Fruit fly (Drosophila melanogaster) whole organism: ENCODE data around the gene CG14717.

Experiments
- CG8478 ChIP-seq: fragments of >200 bp; optimal IDR thresholded peaks from 2 replicates; lab custom pipeline; 2018; ENCODE audit warnings: inconsistent platforms
- Dll ChIP-seq: fragments of >200 bp; optimal IDR thresholded peaks from 2 replicates; lab custom pipeline; 2017
- EcR ChIP-seq, 2 experiments: fragments of >200 bp; optimal IDR thresholded peaks; 2 replicates each; lab custom pipeline; 2017; ENCODE audit warnings: missing biosample characterization in 2 of 2, missing genetic modification characterization in 2 of 2, missing genetic modification reagents in 2 of 2
- pan ChIP-seq: fragments of >200 bp; optimal IDR thresholded peaks from 2 replicates; lab custom pipeline; 2017
- psq ChIP-seq: fragments of >200 bp; optimal IDR thresholded peaks from 2 replicates; lab custom pipeline; 2017
- usp ChIP-seq: fragments of >200 bp; optimal IDR thresholded peaks from 2 replicates; lab custom pipeline; 2017; ENCODE audit warnings: missing biosample characterization, missing genetic modification characterization, mixed read lengths

Gene CG14717

dm6 chr3R:11721593-11721992 is 25.3 kb downstream of the CG14717 start, which contains the start of gene CG12594:
CG12594 (plus strand) TSS chr3R:11721734.
- TF ChIP-seq psq (lab: Kevin White, UChicago), result no peak
- TF ChIP-seq pan (lab: Kevin White, UChicago), result no peak
- no peak for TF ChIP-seq usp
- TF ChIP-seq EcR (GFP tag; optimal IDR thresholded peaks at IDR 0.05; lab: Kevin White, UChicago), result no peak
- TF ChIP-seq CG8478 (lab: Kevin White, UChicago), result no peak
- no peak for TF ChIP-seq Dll (lab: Kevin White, UChicago)

DNA sequence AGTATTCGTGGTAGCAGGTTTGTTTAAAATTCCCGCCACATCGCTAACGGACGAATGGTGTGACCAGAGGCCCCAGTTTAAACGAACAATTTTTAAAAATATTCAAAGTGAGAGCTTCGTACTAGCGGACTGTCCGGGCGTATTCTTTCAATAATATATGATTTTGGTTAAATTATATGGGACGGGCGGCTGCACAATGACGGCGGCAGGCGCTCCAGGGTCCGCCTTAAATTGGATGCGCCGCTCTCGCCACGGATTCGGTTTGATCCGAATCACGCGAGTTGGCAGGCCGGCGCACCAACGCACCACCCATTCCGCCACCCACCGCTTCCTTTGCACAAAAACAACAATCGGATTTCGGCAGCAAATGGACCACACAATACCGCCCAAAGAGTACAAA is 39.0 kb downstream of the CG14717 start, which contains the start of gene CG14721:
Gene CG14721, plus strand, starts transcription at position 111 of the 400 bp plus-strand sequence.
- TF ChIP-seq psq (lab: Kevin White, UChicago) (no peak), Dll (lab: Kevin White, UChicago) (no peak), CG8478 (lab: Kevin White, UChicago) (no peak), pan (lab: Kevin White, UChicago) (no peak), usp (no peak), EcR (GFP tag; optimal IDR thresholded peaks at IDR 0.05; lab: Kevin White, UChicago) (no peak)

dm6 chr3R:11741730-11742203 is 45.5 kb downstream of the CG14717 start, which contains the start of the genes Blm and CG14722:
Blm (minus strand) TSS chr3R:11741783.
CG14722 (plus strand) TSS chr3R:11741890.
- TF ChIP-seq usp, result no peak
- no peak for TF ChIP-seq psq (lab: Kevin White, UChicago)
- no peak for TF ChIP-seq CG8478 (lab: Kevin White, UChicago)
- no peak for TF ChIP-seq pan (lab: Kevin White, UChicago)
- no peak for TF ChIP-seq Dll (lab: Kevin White, UChicago)
- no peak for TF ChIP-seq EcR (GFP tag; optimal IDR thresholded peaks at IDR 0.05; lab: Kevin White, UChicago)
